Worm (Caenorhabditis elegans) whole organism, L4 larva: ENCODE measurements around the gene lips-17.

Source experiments
- F10B5.3 ChIP-seq: sonication (generic microtip); optimal IDR thresholded peaks from 2 replicates; lab custom pipeline; 2016; ENCODE audit warnings: mild to moderate bottlenecking, missing genetic modification characterization, missing compliant biosample characterization
- F37D6.2 ChIP-seq: sonication (generic microtip); optimal IDR thresholded peaks from 2 replicates; lab custom pipeline; 2016; ENCODE audit warnings: mild to moderate bottlenecking, missing genetic modification characterization, missing compliant biosample characterization
- F49E8.2 ChIP-seq: sonication (generic microtip); optimal IDR thresholded peaks from 2 replicates; lab custom pipeline; 2016; ENCODE audit warnings: missing compliant biosample characterization, mild to moderate bottlenecking, missing genetic modification characterization, borderline replicate concordance
- Y75B8A.6 ChIP-seq: fragments of 200-800 bp; sonication (Bioruptor generic); IDR thresholded peaks from 2 replicates; pipeline ENCODE4 v1.3.6; 2022; ENCODE audit warnings: missing genetic modification reagents, missing genetic modification characterization, missing compliant biosample characterization
- ZK337.2 ChIP-seq: fragments of 200-800 bp; sonication (Bioruptor generic); IDR thresholded peaks from 2 replicates; pipeline ENCODE4 v1.3.6; 2022; ENCODE audit warnings: missing genetic modification reagents, missing genetic modification characterization, missing compliant biosample characterization
- ZK546.5 ChIP-seq, 2 experiments: sonication (generic microtip); optimal IDR thresholded peaks; 2 replicates each; lab custom pipeline; 2017; ENCODE audit warnings: missing biosample characterization in 2 of 2, missing genetic modification characterization in 2 of 2
- aha-1 ChIP-seq: fragments of 150-350 bp; peaks from one replicate; lab custom pipeline; 2014; ENCODE audit warnings: missing biosample characterization, missing genetic modification characterization
- ama-1 ChIP-seq: fragments of 150-350 bp; optimal IDR thresholded peaks from 2 replicates; lab custom pipeline; 2014; ENCODE audit warnings: inconsistent platforms, mixed read lengths
- arid-1 ChIP-seq: fragments of 200-800 bp; sonication (Bioruptor generic); conservative IDR thresholded peaks from 2 replicates; pipeline ENCODE4 v1.3.6; 2022; ENCODE audit warnings: missing genetic modification reagents, missing genetic modification characterization, missing compliant biosample characterization
- ceh-44 ChIP-seq: fragments of 200-800 bp; sonication (Bioruptor generic); IDR thresholded peaks from 2 replicates; pipeline ENCODE4 v1.3.6; 2022; ENCODE audit warnings: missing genetic modification reagents, missing genetic modification characterization, missing compliant biosample characterization
- daf-12 ChIP-seq: fragments of 150-350 bp; optimal IDR thresholded peaks from 2 replicates; lab custom pipeline; 2014; ENCODE audit warnings: missing biosample characterization, missing genetic modification reagents, missing genetic modification characterization
- daf-16 ChIP-seq, 3 experiments: sonication (generic microtip); optimal IDR thresholded peaks; 2 replicates each; lab custom pipeline; 2016 to 2017; ENCODE audit warnings: missing genetic modification characterization in 3 of 3, missing genetic modification reagents in 3 of 3, mild to moderate bottlenecking in 2 of 3, missing compliant biosample characterization in 2 of 3, missing biosample characterization in 1 of 3, moderate library complexity in 1 of 3
- dmd-6 ChIP-seq: fragments of 200-800 bp; sonication (Bioruptor generic); IDR thresholded peaks from 2 replicates; pipeline ENCODE4 v1.3.6; 2022; ENCODE audit warnings: missing genetic modification reagents, missing genetic modification characterization, missing compliant biosample characterization
- dmd-9 ChIP-seq: fragments of 200-800 bp; sonication (Bioruptor generic); IDR thresholded peaks from 2 replicates; pipeline ENCODE4 v1.3.6; 2022; ENCODE audit warnings: missing genetic modification reagents, missing genetic modification characterization, missing compliant biosample characterization
- dve-1 ChIP-seq: sonication (generic microtip); optimal IDR thresholded peaks from 2 replicates; lab custom pipeline; 2017; ENCODE audit warnings: antibody characterized with exemption, mild to moderate bottlenecking, missing genetic modification characterization, missing compliant biosample characterization; ENCODE audit not compliant: insufficient read depth
- gei-8 ChIP-seq: fragments of 200-800 bp; sonication (Bioruptor generic); optimal IDR thresholded peaks from 2 replicates; lab custom pipeline; 2018; ENCODE audit warnings: mild to moderate bottlenecking, missing genetic modification characterization, missing compliant biosample characterization
- hif-1 ChIP-seq, 2 experiments: sonication (generic microtip); optimal IDR thresholded peaks; 2 replicates each; lab custom pipeline; 2016 to 2017; ENCODE audit warnings: missing compliant biosample characterization in 2 of 2, missing genetic modification characterization in 2 of 2, missing genetic modification reagents in 2 of 2, missing genotype in 2 of 2, mild to moderate bottlenecking in 1 of 2
- hlh-11 ChIP-seq: fragments of 200-800 bp; sonication (Bioruptor generic); optimal IDR thresholded peaks from 2 replicates; lab custom pipeline; 2018; ENCODE audit warnings: mild to moderate bottlenecking, missing genetic modification characterization, missing compliant biosample characterization
- hmg-1.1 ChIP-seq: fragments of 200-800 bp; sonication (Bioruptor generic); IDR thresholded peaks from 2 replicates; pipeline ENCODE4 v1.3.6; 2022; ENCODE audit warnings: missing genetic modification reagents, missing genetic modification characterization, missing compliant biosample characterization
- lim-7 ChIP-seq: fragments of 200-800 bp; sonication (Bioruptor generic); IDR thresholded peaks from 2 replicates; pipeline ENCODE4 v1.3.6; 2022; ENCODE audit warnings: missing genetic modification characterization, missing compliant biosample characterization
- lin-13 ChIP-seq: fragments of 150-350 bp; optimal IDR thresholded peaks from 2 replicates; lab custom pipeline; 2014; ENCODE audit warnings: missing biosample characterization, missing genetic modification reagents, missing genetic modification characterization
- lin-38 ChIP-seq: fragments of 200-800 bp; sonication (Bioruptor generic); IDR thresholded peaks from 2 replicates; pipeline ENCODE4 v1.3.6; 2022; ENCODE audit warnings: missing genetic modification reagents, missing genetic modification characterization, missing compliant biosample characterization
- lsy-2 ChIP-seq, 2 experiments: fragments of 150-350 bp in 1 of 2; sonication (generic microtip) in 1 of 2; optimal IDR thresholded peaks; 2 replicates each; lab custom pipeline; 2014 to 2017; ENCODE audit warnings: missing biosample characterization in 2 of 2, missing genetic modification characterization in 2 of 2
- mep-1 ChIP-seq: fragments of 150-350 bp; sonication (generic microtip); optimal IDR thresholded peaks from 3 replicates; lab custom pipeline; 2014; ENCODE audit warnings: missing biosample characterization, missing genetic modification characterization
- mes-2 ChIP-seq: sonication (generic microtip); optimal IDR thresholded peaks from 2 replicates; lab custom pipeline; 2016; ENCODE audit warnings: missing genotype, mild to moderate bottlenecking, missing genetic modification characterization, missing compliant biosample characterization; ENCODE audit not compliant: poor library complexity, severe bottlenecking
- mxl-3 ChIP-seq: fragments of 200-800 bp; sonication (Bioruptor generic); optimal IDR thresholded peaks from 2 replicates; lab custom pipeline; 2018; ENCODE audit warnings: mild to moderate bottlenecking, missing genetic modification characterization, missing compliant biosample characterization
- nhr-11 ChIP-seq: fragments of 150-350 bp; optimal IDR thresholded peaks from 2 replicates; lab custom pipeline; 2014; ENCODE audit warnings: missing biosample characterization, missing genetic modification characterization
- nhr-237 ChIP-seq: sonication (generic microtip); optimal IDR thresholded peaks from 2 replicates; lab custom pipeline; 2017; ENCODE audit warnings: missing biosample characterization, missing genetic modification characterization
- nhr-28 ChIP-seq: fragments of 150-350 bp; optimal IDR thresholded peaks from 2 replicates; lab custom pipeline; 2014; ENCODE audit warnings: missing biosample characterization, missing genetic modification characterization
- nhr-41 ChIP-seq: fragments of 200-800 bp; sonication (Bioruptor generic); IDR thresholded peaks from 2 replicates; pipeline ENCODE4 v1.3.6; 2022; ENCODE audit warnings: missing genetic modification reagents, missing genetic modification characterization, missing compliant biosample characterization
- nhr-48 ChIP-seq: sonication (generic microtip); optimal IDR thresholded peaks from 2 replicates; lab custom pipeline; 2016; ENCODE audit warnings: mild to moderate bottlenecking, missing genetic modification characterization, missing compliant biosample characterization
- nhr-6 ChIP-seq: fragments of 150-350 bp; optimal IDR thresholded peaks from 2 replicates; lab custom pipeline; 2014; ENCODE audit warnings: missing biosample characterization, missing genetic modification characterization
- php-3 ChIP-seq: fragments of 200-800 bp; sonication (Bioruptor generic); IDR thresholded peaks from 2 replicates; pipeline ENCODE4 v1.3.6; 2022; ENCODE audit warnings: missing genetic modification reagents, missing genetic modification characterization, missing compliant biosample characterization
- pqm-1 ChIP-seq: sonication (generic microtip); optimal IDR thresholded peaks from 2 replicates; lab custom pipeline; 2017; ENCODE audit warnings: missing biosample characterization, missing genetic modification characterization
- sdz-12 ChIP-seq: fragments of 200-800 bp; sonication (Bioruptor generic); optimal IDR thresholded peaks from 2 replicates; lab custom pipeline; 2018; ENCODE audit warnings: mild to moderate bottlenecking, missing genetic modification characterization, missing compliant biosample characterization
- spr-1 ChIP-seq: sonication (generic microtip); optimal IDR thresholded peaks from 2 replicates; lab custom pipeline; 2016; ENCODE audit warnings: mild to moderate bottlenecking, missing genetic modification characterization, missing compliant biosample characterization
- spr-3 ChIP-seq: fragments of 200-800 bp; sonication (Bioruptor generic); optimal IDR thresholded peaks from 2 replicates; lab custom pipeline; 2018; ENCODE audit warnings: mild to moderate bottlenecking, missing genetic modification characterization, missing compliant biosample characterization
- zfp-3 ChIP-seq: fragments of 200-800 bp; sonication (Bioruptor generic); conservative IDR thresholded peaks from 2 replicates; pipeline ENCODE4 v1.3.6; 2022; ENCODE audit warnings: missing genetic modification reagents, missing genetic modification characterization, missing compliant biosample characterization
- ztf-7 ChIP-seq: fragments of 150-350 bp; optimal IDR thresholded peaks from 2 replicates; lab custom pipeline; 2014; ENCODE audit warnings: missing biosample characterization, missing genetic modification characterization

The lips-17 gene

DNA sequence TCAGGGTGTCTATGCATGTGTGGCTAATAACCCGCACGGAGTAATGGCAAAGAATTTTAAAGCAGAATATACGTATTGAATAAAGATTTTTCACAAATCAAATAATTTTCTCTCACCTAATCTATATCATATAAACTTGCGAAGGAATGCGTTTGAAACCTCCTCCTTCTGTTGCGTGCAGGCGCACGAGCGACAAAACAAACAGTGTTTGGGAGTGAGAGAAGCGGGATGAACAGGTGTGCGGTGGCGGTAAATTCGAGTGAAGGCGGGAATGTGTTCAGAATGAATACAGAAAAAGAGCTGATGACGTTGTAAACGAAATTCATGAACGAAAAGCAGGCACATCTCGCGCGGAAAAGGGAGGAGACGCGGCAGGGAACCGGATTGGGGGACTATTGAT is 6.3 kb downstream of the lips-17 start:
- TF ChIP-seq mep-1 (tag; lab: Kevin White, UChicago) (no peak), daf-12 (tag; lab: Kevin White, UChicago) (no peak), F10B5.3 (no peak), nhr-41 (GFP tag; lab: Robert Waterston, UW) (no peak), spr-3 (GFP tag; lab: Kevin White, UChicago) (no peak), sdz-12 (GFP tag; lab: Kevin White, UChicago) (no peak), F49E8.2 (tag; lab: Kevin White, UChicago) (no peak), ceh-44 (GFP tag; lab: Robert Waterston, UW) (no peak), ztf-7 (tag; lab: Kevin White, UChicago) (no peak), Y75B8A.6 (no peak), ZK337.2 (no peak), aha-1 (tag; lab: Kevin White, UChicago) (peak; percentile 47), spr-1 (tag; lab: Kevin White, UChicago) (no peak), hlh-11 (tag; lab: Kevin White, UChicago) (peak; percentile 21)
- TF ChIP-seq, all 104 proteins: peak for 2

DNA sequence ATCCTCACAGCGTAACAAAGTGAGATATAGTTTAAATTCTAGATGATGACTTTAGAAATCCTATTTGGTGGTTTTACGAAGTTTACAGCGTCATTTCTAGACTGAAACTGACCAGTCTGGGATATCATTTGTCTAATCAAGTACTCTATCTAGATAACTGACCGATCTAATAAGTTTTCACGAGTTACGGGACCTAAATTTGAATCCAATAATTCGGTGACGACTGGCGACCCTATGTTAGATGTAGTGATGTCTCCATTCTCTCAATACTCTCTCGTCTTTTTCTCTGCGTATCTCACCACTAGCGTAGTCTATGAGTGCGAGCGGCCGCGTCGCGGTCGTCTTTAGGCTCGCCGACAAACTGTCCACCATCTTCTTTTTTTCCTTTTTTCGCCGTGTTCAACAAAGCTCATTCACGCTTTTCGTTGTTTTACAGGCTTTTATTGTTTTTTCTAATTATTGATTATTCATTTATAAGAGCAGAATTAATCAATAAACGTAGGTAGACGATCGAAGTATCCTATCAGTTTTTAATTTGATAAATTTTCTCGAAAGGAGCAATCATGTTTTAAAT is 7.4 kb downstream of the lips-17 start:
- peak; percentile 47; the same call in 1 of the 2 replicates for TF ChIP-seq hmg-1.1 (GFP tag; lab: Robert Waterston, UW)
- TF ChIP-seq mes-2 (tag; lab: Kevin White, UChicago): peak; percentile 70
- TF ChIP-seq lsy-2 (tag; optimal IDR thresholded peaks at IDR 0.05; lab: Kevin White, UChicago): peak in 1 of 2 experiments; percentile 35
- TF ChIP-seq daf-16 (GFP tag; optimal IDR thresholded peaks at IDR 0.05; lab: Kevin White, UChicago): no peak
- TF ChIP-seq daf-16 (tag; optimal IDR thresholded peaks at IDR 0.05; lab: Kevin White, UChicago): peak; percentile 19
- TF ChIP-seq nhr-6 (tag; lab: Kevin White, UChicago): no peak
- TF ChIP-seq mep-1 (tag; lab: Kevin White, UChicago): peak; percentile 44
- peak; percentile 12 for TF ChIP-seq hlh-11 (tag; lab: Kevin White, UChicago)
- TF ChIP-seq php-3: no peak
- TF ChIP-seq ZK546.5 (tag; optimal IDR thresholded peaks at IDR 0.05; lab: Kevin White, UChicago): no peak
- TF ChIP-seq dve-1: peak; percentile 46
- no peak for TF ChIP-seq lin-13
- TF ChIP-seq lim-7 (GFP tag; lab: Robert Waterston, UW): no peak
- TF ChIP-seq arid-1: no peak
- TF ChIP-seq lin-38 (GFP tag; lab: Robert Waterston, UW): peak; percentile 35; the same call in 1 of the 2 replicates
- TF ChIP-seq spr-3 (GFP tag; lab: Kevin White, UChicago): no peak
- peak; percentile 62 for TF ChIP-seq ama-1 (lab: Kevin White, UChicago)

DNA sequence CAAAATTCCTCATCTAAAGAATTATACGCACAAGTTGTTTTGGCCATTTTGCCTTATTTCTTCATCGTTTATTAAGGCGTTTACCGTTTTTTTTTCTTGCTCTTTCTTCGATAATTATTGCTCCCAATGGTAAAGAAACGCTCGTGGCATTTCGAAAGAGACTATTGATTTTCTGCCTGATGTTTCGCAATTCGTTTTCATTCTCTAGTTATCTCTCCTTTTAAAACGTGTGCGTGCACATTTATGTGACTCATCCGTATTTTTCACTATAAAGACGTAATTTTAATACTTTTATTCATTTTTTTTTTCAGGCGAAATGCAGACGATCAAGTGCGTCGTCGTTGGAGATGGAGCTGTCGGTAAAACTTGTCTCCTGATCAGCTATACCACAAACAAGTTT is 8.1 kb downstream of the lips-17 start, which contains the start of gene cdc-42:
cdc-42 (plus strand) TSS at position 312 of the 400 bp plus-strand sequence.
- no peak for TF ChIP-seq aha-1 (tag; lab: Kevin White, UChicago)
- peak in 1 of 2 experiments; percentile 6 for TF ChIP-seq lsy-2 (tag; optimal IDR thresholded peaks at IDR 0.05; lab: Kevin White, UChicago)

DNA sequence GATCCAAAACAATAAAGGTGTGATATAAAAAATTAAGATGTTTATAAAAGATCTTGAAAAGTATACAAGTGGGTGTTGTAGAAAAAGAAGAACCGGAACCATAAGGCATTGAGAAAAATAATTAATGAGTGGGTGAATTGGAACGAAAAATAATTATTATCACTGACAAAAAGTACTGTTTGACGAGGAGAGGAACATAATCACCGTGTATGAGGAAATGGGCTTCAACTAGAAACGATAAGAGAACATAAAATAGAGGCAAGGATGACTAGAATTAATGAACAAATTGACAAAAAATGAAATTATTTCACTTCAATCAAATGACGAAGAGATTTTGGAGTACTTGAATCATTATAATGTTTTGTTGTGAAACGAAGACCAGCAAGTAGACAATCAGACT is 10.2 kb downstream of the lips-17 start:
- TF ChIP-seq nhr-28 (tag; lab: Kevin White, UChicago): peak; percentile 72
- TF ChIP-seq nhr-48 (tag; lab: Kevin White, UChicago): no peak
- TF ChIP-seq gei-8: no peak
- no peak for TF ChIP-seq zfp-3
- TF ChIP-seq dmd-9 (GFP tag; lab: Robert Waterston, UW): no peak
- 0 out of 2 replicates have a peak, but pooled peaks have one; percentile 19 for TF ChIP-seq dmd-6 (GFP tag; lab: Robert Waterston, UW)
- TF ChIP-seq F37D6.2 (tag; lab: Kevin White, UChicago): no peak
- no peak for TF ChIP-seq ceh-44 (GFP tag; lab: Robert Waterston, UW)
- peak; percentile 11 for TF ChIP-seq mep-1 (tag; lab: Kevin White, UChicago)
- TF ChIP-seq lsy-2 (tag; optimal IDR thresholded peaks at IDR 0.05; lab: Kevin White, UChicago): peak; percentile 4 to 23
- peak; percentile 63 for TF ChIP-seq aha-1 (tag; lab: Kevin White, UChicago)
- TF ChIP-seq mxl-3: no peak
- TF ChIP-seq nhr-237 (tag; lab: Kevin White, UChicago): no peak
- no peak for TF ChIP-seq nhr-11
- no peak for TF ChIP-seq ZK337.2
- TF ChIP-seq pqm-1 (tag; lab: Kevin White, UChicago): peak; percentile 92
- TF ChIP-seq hif-1 (tag; optimal IDR thresholded peaks at IDR 0.05; lab: Kevin White, UChicago): no peak
- no peak for TF ChIP-seq sdz-12 (GFP tag; lab: Kevin White, UChicago)
- TF ChIP-seq daf-16 (GFP tag; optimal IDR thresholded peaks at IDR 0.05; lab: Kevin White, UChicago): no peak
- TF ChIP-seq daf-16 (tag; optimal IDR thresholded peaks at IDR 0.05; lab: Kevin White, UChicago): peak; percentile 18
